Worm (Caenorhabditis elegans) whole organism, mixed stage, embryonic: Measurements from ENCODE around the gene F15D4.2.

ENCODE experiments used
- ceh-39 ChIP-seq: fragments of 150-350 bp; optimal IDR thresholded peaks from 2 replicates; lab custom pipeline; 2014; ENCODE audit warnings: missing biosample characterization, missing genetic modification characterization
- ces-1 ChIP-seq: fragments of 150-350 bp; optimal IDR thresholded peaks from 2 replicates; lab custom pipeline; 2014; ENCODE audit warnings: missing biosample characterization, missing genetic modification reagents, missing genetic modification characterization
- elt-1 ChIP-seq: sonication (generic microtip); optimal IDR thresholded peaks from 2 replicates; lab custom pipeline; 2017; ENCODE audit warnings: missing genetic modification characterization, mild to moderate bottlenecking, missing compliant biosample characterization, antibody characterized with exemption, moderate library complexity, borderline replicate concordance; ENCODE audit not compliant: insufficient read depth
- lsy-2 ChIP-seq: fragments of 150-350 bp; optimal IDR thresholded peaks from 2 replicates; lab custom pipeline; 2014; ENCODE audit warnings: missing biosample characterization, missing genetic modification characterization
- mep-1 ChIP-seq: fragments of 150-350 bp; optimal IDR thresholded peaks from 2 replicates; lab custom pipeline; 2017; ENCODE audit warnings: missing biosample characterization, missing genetic modification reagents, missing genetic modification characterization, inconsistent platforms
- nhr-12 ChIP-seq: fragments of 150-350 bp; optimal IDR thresholded peaks from 2 replicates; lab custom pipeline; 2014; ENCODE audit warnings: missing biosample characterization, missing genetic modification characterization
- nhr-76 ChIP-seq: sonication (generic microtip); optimal IDR thresholded peaks from 2 replicates; lab custom pipeline; 2017; ENCODE audit warnings: missing biosample characterization, missing genetic modification characterization
- pha-4 ChIP-seq: fragments of 150-350 bp; optimal IDR thresholded peaks from 2 replicates; lab custom pipeline; 2018; ENCODE audit warnings: missing biosample characterization, missing genetic modification reagents, missing genetic modification characterization
- snpc-4 ChIP-seq: fragments of 150-350 bp; optimal IDR thresholded peaks from 2 replicates; lab custom pipeline; 2014; ENCODE audit warnings: missing biosample characterization, missing genetic modification characterization

DNA sequence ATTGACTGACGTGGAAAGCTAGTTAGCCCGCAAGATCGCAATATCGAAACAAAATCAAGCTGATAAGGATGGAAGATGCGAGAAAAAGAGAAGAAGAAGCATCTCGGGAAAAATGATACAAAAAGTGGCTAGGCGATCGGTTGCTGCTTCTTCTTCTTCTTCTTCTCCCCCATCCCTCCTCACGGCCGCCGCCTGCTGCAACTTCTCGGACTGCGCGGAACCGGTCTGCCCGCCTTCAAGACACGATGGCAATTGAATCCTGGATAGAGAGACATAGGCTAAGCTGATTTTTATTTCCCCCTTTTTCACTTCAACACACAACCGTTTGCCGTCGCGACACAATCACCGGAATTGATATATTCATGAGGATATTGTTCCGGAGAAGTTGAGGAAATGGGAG is 41.5 kb upstream of the F15D4.2 start:
- TF ChIP-seq ces-1, result no peak
- TF ChIP-seq mep-1, result no peak
- no peak for TF ChIP-seq snpc-4 (tag; lab: Kevin White, UChicago)
- TF ChIP-seq nhr-12 (tag; lab: Kevin White, UChicago), result no peak
- no peak for TF ChIP-seq ceh-39 (tag; lab: Kevin White, UChicago)
- TF ChIP-seq nhr-76 (tag; lab: Kevin White, UChicago), result no peak
- TF ChIP-seq lsy-2 (tag; lab: Kevin White, UChicago), result no peak
- no peak for TF ChIP-seq elt-1 (tag; lab: Kevin White, UChicago)
- TF ChIP-seq pha-4 (tag; lab: Kevin White, UChicago), result no peak
